Worm (Caenorhabditis elegans) whole organism, L1 larva: ENCODE results near the gene ttc-39B.
A peak's percentile ranks its signal among the peaks of the same experiment; 100 is the strongest.

Experiments
- C34B4.2 ChIP-seq: sonication (generic microtip); optimal IDR thresholded peaks from 2 replicates; lab custom pipeline; 2017; ENCODE audit warnings: mild to moderate bottlenecking, missing genetic modification characterization, missing compliant biosample characterization
- F16B12.6 ChIP-seq: fragments of 150-350 bp; optimal IDR thresholded peaks from 2 replicates; lab custom pipeline; 2014; ENCODE audit warnings: missing biosample characterization, missing genetic modification characterization
- alr-1 ChIP-seq: fragments of 200-800 bp; sonication (Bioruptor generic); optimal IDR thresholded peaks from 2 replicates; lab custom pipeline; 2018; ENCODE audit warnings: borderline replicate concordance, mild to moderate bottlenecking, missing genetic modification characterization, missing compliant biosample characterization
- aly-2 ChIP-seq: fragments of 150-350 bp; optimal IDR thresholded peaks from 2 replicates; lab custom pipeline; 2014; ENCODE audit warnings: missing biosample characterization, missing genetic modification characterization
- ama-1 ChIP-seq: fragments of 150-350 bp; optimal IDR thresholded peaks from 2 replicates; lab custom pipeline; 2014
- blmp-1 ChIP-seq: fragments of 150-350 bp; optimal IDR thresholded peaks from 2 replicates; lab custom pipeline; 2014; ENCODE audit warnings: missing biosample characterization, missing genetic modification characterization
- ceh-63 ChIP-seq: fragments of 200-800 bp; sonication (Bioruptor generic); optimal IDR thresholded peaks from 2 replicates; lab custom pipeline; 2018; ENCODE audit warnings: mild to moderate bottlenecking, missing genetic modification characterization, missing compliant biosample characterization
- ceh-8 ChIP-seq: fragments of 200-800 bp; sonication (Bioruptor generic); optimal IDR thresholded peaks from 2 replicates; lab custom pipeline; 2018; ENCODE audit warnings: mild to moderate bottlenecking, missing genetic modification characterization, moderate library complexity, missing compliant biosample characterization
- dpl-1 ChIP-seq, 3 experiments: fragments of 150-350 bp in 2 of 3; sonication (generic microtip) in 1 of 3; optimal IDR thresholded peaks; 2 replicates each; lab custom pipeline; 2014 to 2017; ENCODE audit warnings: missing biosample characterization in 3 of 3, missing genetic modification characterization in 3 of 3, missing genetic modification reagents in 3 of 3
- egl-27 ChIP-seq, 2 experiments: fragments of 150-350 bp in 1 of 2; sonication (generic microtip); optimal IDR thresholded peaks; 3 replicates each; lab custom pipeline; 2017 to 2018; ENCODE audit warnings: missing biosample characterization in 2 of 2, missing genetic modification characterization in 2 of 2, missing genetic modification reagents in 2 of 2
- fkh-10 ChIP-seq: sonication (generic microtip); optimal IDR thresholded peaks from 2 replicates; lab custom pipeline; 2017; ENCODE audit warnings: missing biosample characterization, missing genetic modification reagents, missing genetic modification characterization
- hlh-17 ChIP-seq: fragments of 200-800 bp; sonication (Bioruptor generic); optimal IDR thresholded peaks from 2 replicates; lab custom pipeline; 2018; ENCODE audit warnings: missing genetic modification characterization, mild to moderate bottlenecking, missing compliant biosample characterization, moderate library complexity, borderline replicate concordance
- lin-14 ChIP-seq: fragments of 200-800 bp; sonication (Bioruptor generic); optimal IDR thresholded peaks from 2 replicates; lab custom pipeline; 2018; ENCODE audit warnings: mild to moderate bottlenecking, missing genetic modification characterization, moderate library complexity, missing compliant biosample characterization
- lin-39 ChIP-seq: fragments of 150-350 bp; optimal IDR thresholded peaks from 2 replicates; lab custom pipeline; 2014; ENCODE audit warnings: missing biosample characterization, missing genetic modification reagents, missing genetic modification characterization
- lir-3 ChIP-seq: sonication (generic microtip); optimal IDR thresholded peaks from 2 replicates; lab custom pipeline; 2016; ENCODE audit warnings: mild to moderate bottlenecking, missing genetic modification characterization, moderate library complexity, missing compliant biosample characterization; ENCODE audit not compliant: poor library complexity
- lsy-2 ChIP-seq, 2 experiments: fragments of 150-350 bp; optimal IDR thresholded peaks; 2 replicates each; lab custom pipeline; 2014; ENCODE audit warnings: missing biosample characterization in 2 of 2, missing genetic modification characterization in 2 of 2
- mab-9 ChIP-seq: fragments of 200-800 bp; sonication (Bioruptor generic); IDR thresholded peaks from 2 replicates; pipeline ENCODE4 v1.3.6; 2022; ENCODE audit warnings: missing genetic modification reagents, missing genetic modification characterization, missing compliant biosample characterization
- mef-2 ChIP-seq: fragments of 150-350 bp; optimal IDR thresholded peaks from 2 replicates; lab custom pipeline; 2014; ENCODE audit warnings: missing biosample characterization, missing genetic modification characterization
- nhr-11 ChIP-seq: fragments of 150-350 bp; optimal IDR thresholded peaks from 2 replicates; lab custom pipeline; 2014; ENCODE audit warnings: missing biosample characterization, missing genetic modification characterization
- nhr-12 ChIP-seq: sonication (generic microtip); optimal IDR thresholded peaks from 2 replicates; lab custom pipeline; 2017; ENCODE audit warnings: missing biosample characterization, missing genetic modification characterization
- nhr-20 ChIP-seq: sonication (generic microtip); optimal IDR thresholded peaks from 2 replicates; lab custom pipeline; 2016; ENCODE audit warnings: mild to moderate bottlenecking, missing genetic modification characterization, missing compliant biosample characterization
- nhr-28 ChIP-seq: fragments of 150-350 bp; optimal IDR thresholded peaks from 2 replicates; lab custom pipeline; 2014; ENCODE audit warnings: missing biosample characterization, missing genetic modification characterization
- nhr-47 ChIP-seq: sonication (generic microtip); optimal IDR thresholded peaks from 2 replicates; lab custom pipeline; 2016; ENCODE audit warnings: mild to moderate bottlenecking, missing genetic modification characterization, moderate library complexity, missing compliant biosample characterization
- nhr-71 ChIP-seq: sonication (generic microtip); optimal IDR thresholded peaks from 2 replicates; lab custom pipeline; 2016; ENCODE audit warnings: mild to moderate bottlenecking, missing genetic modification characterization, moderate library complexity, missing compliant biosample characterization
- nhr-84 ChIP-seq: sonication (generic microtip); optimal IDR thresholded peaks from 2 replicates; lab custom pipeline; 2017; ENCODE audit warnings: missing biosample characterization, missing genetic modification characterization
- nhr-85 ChIP-seq: sonication (generic microtip); peaks from one replicate; lab custom pipeline; 2016; ENCODE audit warnings: missing genetic modification characterization, inconsistent platforms, missing compliant biosample characterization
- pag-3 ChIP-seq: sonication (generic microtip); optimal IDR thresholded peaks from 2 replicates; lab custom pipeline; 2017; ENCODE audit warnings: missing genetic modification characterization, mild to moderate bottlenecking, missing compliant biosample characterization, antibody characterized with exemption, borderline replicate concordance; ENCODE audit not compliant: insufficient read depth
- pax-3 ChIP-seq: fragments of 200-800 bp; sonication (Bioruptor generic); optimal IDR thresholded peaks from 2 replicates; lab custom pipeline; 2018; ENCODE audit warnings: mild to moderate bottlenecking, missing genetic modification characterization, moderate library complexity, missing compliant biosample characterization
- rnt-1 ChIP-seq: sonication (generic microtip); optimal IDR thresholded peaks from 2 replicates; lab custom pipeline; 2016; ENCODE audit warnings: mild to moderate bottlenecking, missing genetic modification characterization, moderate library complexity, missing compliant biosample characterization
- snu-23 ChIP-seq: sonication (generic microtip); optimal IDR thresholded peaks from 2 replicates; lab custom pipeline; 2016; ENCODE audit warnings: missing genetic modification characterization, missing compliant biosample characterization
- sptf-1 ChIP-seq: fragments of 150-350 bp; optimal IDR thresholded peaks from 2 replicates; lab custom pipeline; 2014; ENCODE audit warnings: missing biosample characterization, missing genetic modification characterization
- swsn-7 ChIP-seq: sonication (generic microtip); optimal IDR thresholded peaks from 2 replicates; lab custom pipeline; 2016; ENCODE audit warnings: missing genetic modification characterization, missing compliant biosample characterization
- tbx-2 ChIP-seq: sonication (generic microtip); optimal IDR thresholded peaks from 2 replicates; lab custom pipeline; 2016; ENCODE audit warnings: missing genetic modification characterization, missing compliant biosample characterization
- tlp-1 ChIP-seq: fragments of 150-350 bp; optimal IDR thresholded peaks from 2 replicates; lab custom pipeline; 2014; ENCODE audit warnings: missing biosample characterization, missing genetic modification characterization
- unc-62 ChIP-seq: fragments of 150-350 bp; optimal IDR thresholded peaks from 2 replicates; lab custom pipeline; 2014; ENCODE audit warnings: missing biosample characterization, missing genetic modification reagents, missing genetic modification characterization
- vab-15 ChIP-seq: sonication (generic microtip); optimal IDR thresholded peaks from 2 replicates; lab custom pipeline; 2017; ENCODE audit warnings: missing genotype, mild to moderate bottlenecking, missing genetic modification characterization, missing compliant biosample characterization
- zip-4 ChIP-seq: fragments of 200-800 bp; sonication (Bioruptor generic); optimal IDR thresholded peaks from 2 replicates; lab custom pipeline; 2018; ENCODE audit warnings: mild to moderate bottlenecking, missing genetic modification characterization, moderate library complexity, missing compliant biosample characterization

The ttc-39B gene

ce11 chrII:6342455-6342854 is 8.7 kb upstream of the ttc-39B start (continued):
- TF ChIP-seq ceh-8 (no peak), fkh-10 (no peak), alr-1 (tag; lab: Kevin White, UChicago) (no peak), sptf-1 (tag; lab: Kevin White, UChicago) (no peak), lin-14 (GFP tag; lab: Kevin White, UChicago) (peak; percentile 24), pag-3 (no peak), lin-39 (tag; lab: Kevin White, UChicago) (no peak), nhr-71 (tag; lab: Kevin White, UChicago) (peak; percentile 64), egl-27 (tag; optimal IDR thresholded peaks at IDR 0.05; lab: Kevin White, UChicago) (no peak), F16B12.6 (tag; lab: Kevin White, UChicago) (no peak), zip-4 (GFP tag; lab: Kevin White, UChicago) (no peak), nhr-20 (tag; lab: Kevin White, UChicago) (peak; percentile 9)

- no peak for TF ChIP-seq tlp-1 (tag; lab: Kevin White, UChicago)
- no peak for TF ChIP-seq mab-9 (GFP tag; lab: Robert Waterston, UW)
- TF ChIP-seq lsy-2 (tag; optimal IDR thresholded peaks at IDR 0.05; lab: Kevin White, UChicago) = no peak
- TF ChIP-seq egl-27 (tag; optimal IDR thresholded peaks at IDR 0.05; lab: Kevin White, UChicago) = no peak
- TF ChIP-seq zip-4 (GFP tag; lab: Kevin White, UChicago) = no peak
- no peak for TF ChIP-seq nhr-84 (tag; lab: Kevin White, UChicago)
- no peak for TF ChIP-seq nhr-47 (tag; lab: Kevin White, UChicago)
- no peak for TF ChIP-seq nhr-12
- TF ChIP-seq nhr-85 (tag; lab: Kevin White, UChicago) = peak; percentile 14
- TF ChIP-seq lin-14 (GFP tag; lab: Kevin White, UChicago) = peak; percentile 18
- no peak for TF ChIP-seq nhr-28
- TF ChIP-seq C34B4.2 (tag; lab: Kevin White, UChicago) = no peak
- TF ChIP-seq rnt-1 = no peak
- no peak for TF ChIP-seq vab-15
- TF ChIP-seq snu-23 = no peak
- no peak for TF ChIP-seq tbx-2 (tag; lab: Kevin White, UChicago)
- TF ChIP-seq blmp-1 (tag; lab: Kevin White, UChicago) = peak; percentile 79
- no peak for TF ChIP-seq nhr-11 (tag; lab: Kevin White, UChicago)
- TF ChIP-seq pax-3 (tag; lab: Kevin White, UChicago) = no peak
- TF ChIP-seq, all 84 proteins: peak for 3
Measured at ce11 chrII:6341076-6341475, 7.3 kb upstream of the ttc-39B start.

DNA sequence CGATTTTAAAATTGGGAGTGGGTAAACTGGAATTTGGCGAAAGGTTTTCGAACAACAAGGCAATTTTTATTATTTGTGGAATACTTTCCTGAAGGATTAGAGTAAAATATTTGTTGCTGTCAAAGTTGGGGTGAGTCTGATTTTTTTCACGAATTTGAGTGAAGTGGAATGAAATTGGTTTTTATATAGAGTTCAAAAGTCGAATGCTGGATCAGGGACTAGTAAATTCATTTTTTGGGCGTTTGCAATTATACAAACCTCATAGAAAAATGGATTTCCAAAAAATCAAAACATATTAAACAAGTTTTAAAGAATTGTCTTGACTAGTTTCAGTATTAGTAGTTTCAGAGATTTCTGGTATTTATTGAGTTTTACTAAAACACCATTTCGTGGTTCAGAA is 6.2 kb upstream of the ttc-39B start, which contains the start of gene C32D5.7:
TSS of gene C32D5.7 (minus strand) at position 101 of the 400 bp plus-strand sequence.
- TF ChIP-seq alr-1 (tag; lab: Kevin White, UChicago) (no peak), nhr-47 (tag; lab: Kevin White, UChicago) (no peak), ama-1 (no peak), lir-3 (tag; lab: Kevin White, UChicago) (no peak), lin-14 (GFP tag; lab: Kevin White, UChicago) (no peak), ceh-63 (no peak), mef-2 (tag; lab: Kevin White, UChicago) (no peak), swsn-7 (no peak), unc-62 (no peak), aly-2 (tag; lab: Kevin White, UChicago) (no peak), lsy-2 (tag; optimal IDR thresholded peaks at IDR 0.05; lab: Kevin White, UChicago) (no peak), dpl-1 (GFP tag; optimal IDR thresholded peaks at IDR 0.05; lab: Kevin White, UChicago) (no peak), mab-9 (GFP tag; lab: Robert Waterston, UW) (no peak), hlh-17 (GFP tag; lab: Kevin White, UChicago) (no peak), nhr-28 (no peak)
